Fruit fly (Drosophila melanogaster) whole organism, wandering third instar larva: ENCODE data around the gene NijA.

ENCODE experiments used
- Abd-B ChIP-seq: fragments of >200 bp; optimal IDR thresholded peaks from 2 replicates; lab custom pipeline; 2017; ENCODE audit warnings: missing biosample characterization, missing genetic modification characterization
- Dfd ChIP-seq: fragments of >200 bp; optimal IDR thresholded peaks from 2 replicates; lab custom pipeline; 2017; ENCODE audit warnings: missing biosample characterization, missing genetic modification characterization
- Dif ChIP-seq: fragments of 200-275, 200-300 bp; sonication (Bioruptor generic); optimal IDR thresholded peaks from 2 replicates; lab custom pipeline; 2018; ENCODE audit warnings: missing biosample characterization, missing genetic modification characterization; ENCODE audit not compliant: partially characterized antibody
- brk ChIP-seq: fragments of 200-800 bp; sonication (Bioruptor generic); optimal IDR thresholded peaks from 2 replicates; lab custom pipeline; 2016; ENCODE audit warnings: missing biosample characterization, mild to moderate bottlenecking, missing genetic modification characterization

DNA sequence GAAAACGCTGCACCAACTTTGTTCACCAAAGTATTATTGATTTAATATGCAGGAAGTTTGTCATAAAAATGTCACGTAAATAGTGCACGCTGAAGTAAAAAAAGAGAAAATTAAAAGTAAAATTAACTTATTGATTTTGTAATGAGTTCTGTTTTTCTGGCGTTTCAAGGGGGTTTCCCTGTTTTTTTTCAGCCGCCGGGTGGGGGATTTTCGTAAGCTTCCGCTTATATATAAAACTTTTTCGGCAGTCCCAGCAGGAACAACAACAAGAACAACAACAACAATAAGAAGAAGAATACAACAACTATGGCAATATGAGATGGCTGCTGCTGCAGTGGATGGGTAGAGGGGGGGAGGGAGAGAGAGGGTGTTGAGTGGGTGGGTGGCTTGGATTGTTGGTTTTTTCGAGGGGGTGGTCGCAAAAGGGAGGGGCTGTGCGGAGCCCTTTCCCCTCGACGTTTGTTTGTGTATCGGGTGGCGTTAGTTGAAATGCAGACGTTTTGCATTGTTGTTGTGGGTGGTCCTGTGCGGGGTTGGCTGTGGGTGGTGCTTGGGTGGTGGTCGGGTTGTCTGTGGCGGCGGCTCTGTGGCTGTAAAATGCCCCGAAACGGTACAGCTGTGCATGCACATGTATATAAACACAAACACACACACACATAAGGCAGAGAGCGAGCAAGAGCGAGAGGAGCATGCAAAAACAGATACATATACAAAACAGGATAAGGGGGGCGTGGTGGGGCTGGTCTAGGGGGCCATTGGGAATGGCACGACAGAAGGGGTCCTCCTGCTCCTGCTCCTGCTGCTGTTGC lies 26.9 kb downstream of the NijA start:
- TF ChIP-seq Dfd (GFP tag; lab: Kevin White, UChicago) (peak; percentile 58), brk (GFP tag; lab: Kevin White, UChicago) (no peak), Dif (no peak), Abd-B (no peak)
